Fruit fly (Drosophila melanogaster) whole organism: ENCODE data around the gene CG1090.

ENCODE experiments used
- EcR ChIP-seq, 2 experiments: fragments of >200 bp; optimal IDR thresholded peaks; 2 replicates each; lab custom pipeline; 2017; ENCODE audit warnings: missing biosample characterization in 2 of 2, missing genetic modification characterization in 2 of 2, missing genetic modification reagents in 2 of 2
- psq ChIP-seq: fragments of >200 bp; optimal IDR thresholded peaks from 2 replicates; lab custom pipeline; 2017
- usp ChIP-seq: fragments of >200 bp; optimal IDR thresholded peaks from 2 replicates; lab custom pipeline; 2017; ENCODE audit warnings: missing biosample characterization, missing genetic modification characterization, mixed read lengths

- TF ChIP-seq EcR (GFP tag; optimal IDR thresholded peaks at IDR 0.05; lab: Kevin White, UChicago) = no peak
- no peak for TF ChIP-seq usp
- no peak for TF ChIP-seq psq (lab: Kevin White, UChicago)
Measured at dm6 chr3R:4359625-4360024, at the start of gene CG1090.
